Fruit fly (Drosophila melanogaster) whole organism, embryonic: ENCODE data around the gene Eig71Ei.

ENCODE experiments used
- Abd-B ChIP-seq: fragments of 200-800 bp; sonication (Bioruptor generic); optimal IDR thresholded peaks from 2 replicates; lab custom pipeline; 2018; ENCODE audit warnings: missing biosample characterization, mild to moderate bottlenecking, missing genetic modification characterization, moderate library complexity
- Asciz ChIP-seq: fragments of 200-800 bp; sonication (Bioruptor generic); optimal IDR thresholded peaks from 2 replicates; lab custom pipeline; 2017; ENCODE audit warnings: missing biosample characterization, mild to moderate bottlenecking, missing genetic modification characterization, missing genetic modification reagents
- CG10209 ChIP-seq: fragments of 200-800 bp; sonication (Bioruptor generic); optimal IDR thresholded peaks from 3 replicates; lab custom pipeline; 2017; ENCODE audit warnings: missing biosample characterization, mild to moderate bottlenecking, missing genetic modification characterization, missing genetic modification reagents
- CG1024 ChIP-seq: fragments of 200-800 bp; sonication (Bioruptor generic); IDR thresholded peaks from 2 replicates; pipeline ENCODE4 v1.3.6; 2022; ENCODE audit warnings: missing biosample characterization, missing genetic modification characterization
- CG11247 ChIP-seq: fragments of 200-800 bp; sonication (Bioruptor generic); IDR thresholded peaks from 2 replicates; pipeline ENCODE4 v1.3.6; 2022; ENCODE audit warnings: missing biosample characterization, missing genetic modification characterization
- CG11504 ChIP-seq: fragments of 200-800 bp; sonication (Bioruptor generic); optimal IDR thresholded peaks from 3 replicates; lab custom pipeline; 2019; ENCODE audit warnings: missing biosample characterization, mild to moderate bottlenecking, missing genetic modification characterization, moderate library complexity
- CG12104 ChIP-seq: fragments of 200-800 bp; sonication (Bioruptor generic); optimal IDR thresholded peaks from 3 replicates; lab custom pipeline; 2016; ENCODE audit warnings: missing biosample characterization, missing genetic modification characterization
- CG13296 ChIP-seq: fragments of 200-800 bp; sonication (Bioruptor generic); optimal IDR thresholded peaks from 3 replicates; lab custom pipeline; 2018; ENCODE audit warnings: missing biosample characterization, mild to moderate bottlenecking, missing genetic modification characterization
- CG13424 ChIP-seq: fragments of 200-800 bp; sonication (Bioruptor generic); optimal IDR thresholded peaks from 2 replicates; lab custom pipeline; 2019; ENCODE audit warnings: missing biosample characterization, mild to moderate bottlenecking, missing genetic modification characterization, moderate library complexity
- CG14710 ChIP-seq: fragments of 200-800 bp; sonication (Bioruptor generic); optimal IDR thresholded peaks from 3 replicates; lab custom pipeline; 2019; ENCODE audit warnings: missing biosample characterization, mild to moderate bottlenecking, missing genetic modification characterization, moderate library complexity
- CG15011 ChIP-seq: fragments of 200-800 bp; sonication (Bioruptor generic); optimal IDR thresholded peaks from 3 replicates; lab custom pipeline; 2018; ENCODE audit warnings: missing biosample characterization, mild to moderate bottlenecking, missing genetic modification characterization
- CG1529 ChIP-seq: fragments of 200-800 bp; sonication (Bioruptor generic); optimal IDR thresholded peaks from 3 replicates; lab custom pipeline; 2018; ENCODE audit warnings: missing biosample characterization, missing genetic modification characterization
- CG16815 ChIP-seq: fragments of 200-800 bp; sonication (Bioruptor generic); optimal IDR thresholded peaks from 3 replicates; lab custom pipeline; 2017; ENCODE audit warnings: missing biosample characterization, mild to moderate bottlenecking, missing genetic modification characterization
- CG17359 ChIP-seq: fragments of 200-800 bp; sonication (Bioruptor generic); optimal IDR thresholded peaks from 3 replicates; lab custom pipeline; 2018; ENCODE audit warnings: missing biosample characterization, mild to moderate bottlenecking, missing genetic modification characterization, moderate library complexity
- CG17361 ChIP-seq: fragments of 200-800 bp; sonication (Bioruptor generic); IDR thresholded peaks from 3 replicates; pipeline ENCODE4 v1.3.6; 2022; ENCODE audit warnings: missing biosample characterization, missing genetic modification characterization
- CG17385 ChIP-seq: fragments of 200-800 bp; sonication (Bioruptor generic); optimal IDR thresholded peaks from 3 replicates; lab custom pipeline; 2018; ENCODE audit warnings: missing biosample characterization, mild to moderate bottlenecking, missing genetic modification characterization
- CG17829 ChIP-seq: fragments of 200-800 bp; optimal IDR thresholded peaks from 2 replicates; lab custom pipeline; 2019; ENCODE audit warnings: missing biosample characterization, mild to moderate bottlenecking, missing genetic modification characterization, moderate library complexity
- CG2712 ChIP-seq: fragments of 200-800 bp; optimal IDR thresholded peaks from 3 replicates; lab custom pipeline; 2019; ENCODE audit warnings: missing biosample characterization, mild to moderate bottlenecking, missing genetic modification characterization, moderate library complexity
- CG30403 ChIP-seq: fragments of 200-800 bp; sonication (Bioruptor generic); optimal IDR thresholded peaks from 3 replicates; lab custom pipeline; 2016; ENCODE audit warnings: missing biosample characterization, missing genetic modification characterization
- CG31441 ChIP-seq: fragments of 200-800 bp; sonication (Bioruptor generic); IDR thresholded peaks from 2 replicates; pipeline ENCODE4 v1.3.6; 2022; ENCODE audit warnings: missing biosample characterization, missing genetic modification characterization
- CG3838 ChIP-seq: fragments of 200-800 bp; sonication (Bioruptor generic); optimal IDR thresholded peaks from 3 replicates; lab custom pipeline; 2016; ENCODE audit warnings: missing biosample characterization, missing genetic modification characterization
- CG4404 ChIP-seq: fragments of 200-800 bp; sonication (Bioruptor generic); IDR thresholded peaks from 2 replicates; pipeline ENCODE4 v1.3.6; 2022; ENCODE audit warnings: missing biosample characterization, missing genetic modification characterization
- CG4424 ChIP-seq: fragments of 200-800 bp; sonication (Bioruptor generic); optimal IDR thresholded peaks from 3 replicates; lab custom pipeline; 2016; ENCODE audit warnings: missing biosample characterization, missing genetic modification characterization
- CG5180 ChIP-seq: fragments of 200-800 bp; sonication (Bioruptor generic); optimal IDR thresholded peaks from 3 replicates; lab custom pipeline; 2017; ENCODE audit warnings: missing biosample characterization, missing genetic modification characterization, mild to moderate bottlenecking, moderate library complexity, missing genetic modification reagents
- CG5245 ChIP-seq: fragments of 200-800 bp; sonication (Bioruptor generic); optimal IDR thresholded peaks from 3 replicates; lab custom pipeline; 2016; ENCODE audit warnings: missing biosample characterization, missing genetic modification characterization
- CG7839 ChIP-seq: fragments of 200-800 bp; sonication (Bioruptor generic); optimal IDR thresholded peaks from 3 replicates; lab custom pipeline; 2018; ENCODE audit warnings: missing biosample characterization, mild to moderate bottlenecking, missing genetic modification characterization, moderate library complexity
- CG8478 ChIP-seq: fragments of >200 bp; optimal IDR thresholded peaks from 2 replicates; lab custom pipeline; 2018
- CG9876 ChIP-seq: fragments of 200-800 bp; sonication (Bioruptor generic); optimal IDR thresholded peaks from 2 replicates; lab custom pipeline; 2016; ENCODE audit warnings: missing biosample characterization, missing genetic modification characterization
- Chrac-16 ChIP-seq: fragments of 200-800 bp; sonication (Bioruptor generic); optimal IDR thresholded peaks from 3 replicates; lab custom pipeline; 2016; ENCODE audit warnings: missing biosample characterization, missing genetic modification characterization
- D19A ChIP-seq: fragments of 200-800 bp; optimal IDR thresholded peaks from 3 replicates; lab custom pipeline; 2019; ENCODE audit warnings: missing biosample characterization, mild to moderate bottlenecking, missing genetic modification characterization, moderate library complexity
- Dbx ChIP-seq: fragments of 200-800 bp; sonication (Bioruptor generic); IDR thresholded peaks from 3 replicates; pipeline ENCODE4 v1.3.6; 2022; ENCODE audit warnings: missing biosample characterization, missing genetic modification characterization
- Fer3 ChIP-seq: fragments of 200-800 bp; sonication (Bioruptor generic); optimal IDR thresholded peaks from 2 replicates; lab custom pipeline; 2018; ENCODE audit warnings: missing biosample characterization, mild to moderate bottlenecking, missing genetic modification characterization, moderate library complexity
- Med ChIP-seq: fragments of 200-800 bp; sonication (Bioruptor generic); peaks from one replicate; lab custom pipeline; 2016; ENCODE audit warnings: missing biosample characterization, missing genetic modification characterization, mild to moderate bottlenecking, inconsistent platforms, moderate library complexity
- Meics ChIP-seq: fragments of 200-800 bp; sonication (Bioruptor generic); optimal IDR thresholded peaks from 2 replicates; lab custom pipeline; 2017; ENCODE audit warnings: missing biosample characterization, mild to moderate bottlenecking, missing genetic modification characterization
- Usf ChIP-seq: fragments of 200-800 bp; sonication (Bioruptor generic); optimal IDR thresholded peaks from 2 replicates; lab custom pipeline; 2017; ENCODE audit warnings: missing genotype, missing biosample characterization, missing genetic modification characterization
- Xbp1 ChIP-seq: fragments of 200-800 bp; sonication (Bioruptor generic); optimal IDR thresholded peaks from 3 replicates; lab custom pipeline; 2016; ENCODE audit warnings: missing biosample characterization, mild to moderate bottlenecking, missing genetic modification characterization
- ac ChIP-seq: fragments of 200-800 bp; sonication (Bioruptor generic); optimal IDR thresholded peaks from 3 replicates; lab custom pipeline; 2017; ENCODE audit warnings: missing biosample characterization, mild to moderate bottlenecking, missing genetic modification characterization
- az2 ChIP-seq: fragments of 200-800 bp; sonication (Bioruptor generic); optimal IDR thresholded peaks from 3 replicates; lab custom pipeline; 2016; ENCODE audit warnings: missing biosample characterization, missing genetic modification characterization
- dati ChIP-seq: fragments of 200-800 bp; sonication (Bioruptor generic); IDR thresholded peaks from 2 replicates; pipeline ENCODE4 v1.3.6; 2022; ENCODE audit warnings: missing biosample characterization, missing genetic modification characterization
- ewg ChIP-seq: fragments of 200-800 bp; sonication (Bioruptor generic); optimal IDR thresholded peaks from 3 replicates; lab custom pipeline; 2017; ENCODE audit warnings: mild to moderate bottlenecking, missing biosample characterization, missing genetic modification reagents, missing genetic modification characterization
- exex ChIP-seq: fragments of 200-800 bp; sonication (Bioruptor generic); optimal IDR thresholded peaks from 4 replicates; lab custom pipeline; 2018; ENCODE audit warnings: missing biosample characterization, mild to moderate bottlenecking, missing genetic modification characterization, moderate library complexity
- fd102C ChIP-seq: fragments of 200-800 bp; sonication (Bioruptor generic); optimal IDR thresholded peaks from 2 replicates; lab custom pipeline; 2018; ENCODE audit warnings: missing biosample characterization, mild to moderate bottlenecking, missing genetic modification characterization, moderate library complexity
- grau ChIP-seq: fragments of 200-800 bp; optimal IDR thresholded peaks from 3 replicates; lab custom pipeline; 2019; ENCODE audit warnings: missing biosample characterization, mild to moderate bottlenecking, missing genetic modification characterization, moderate library complexity
- gsb-n ChIP-seq: fragments of 200-800 bp; sonication (Bioruptor generic); optimal IDR thresholded peaks from 3 replicates; lab custom pipeline; 2018; ENCODE audit warnings: missing biosample characterization, mild to moderate bottlenecking, missing genetic modification characterization
- h ChIP-seq: fragments of >200 bp; optimal IDR thresholded peaks from 2 replicates; lab custom pipeline; 2017
- jigr1 ChIP-seq: fragments of 200-800 bp; sonication (Bioruptor generic); IDR thresholded peaks from 3 replicates; pipeline ENCODE4 v1.3.6; 2022; ENCODE audit warnings: missing biosample characterization, missing genetic modification characterization
- nerfin-1 ChIP-seq: fragments of 200-800 bp; sonication (Bioruptor generic); optimal IDR thresholded peaks from 3 replicates; lab custom pipeline; 2019; ENCODE audit warnings: missing biosample characterization, mild to moderate bottlenecking, missing genetic modification characterization, moderate library complexity
- otp ChIP-seq: fragments of 200-800 bp; sonication (Bioruptor generic); IDR thresholded peaks from 3 replicates; pipeline ENCODE4, ENCODE4 v1.3.6; 2022; ENCODE audit warnings: missing biosample characterization, missing genetic modification characterization
- peb ChIP-seq: fragments of 200-800 bp; sonication (Bioruptor generic); IDR thresholded peaks from 2 replicates; pipeline ENCODE4 v1.3.6; 2022; ENCODE audit warnings: missing biosample characterization, missing genetic modification characterization
- phol ChIP-seq: fragments of 200-800 bp; sonication (Bioruptor generic); optimal IDR thresholded peaks from 3 replicates; lab custom pipeline; 2018; ENCODE audit warnings: missing biosample characterization, mild to moderate bottlenecking, missing genetic modification characterization, moderate library complexity
- sens-2 ChIP-seq: fragments of 200-800 bp; sonication (Bioruptor generic); IDR thresholded peaks from 2 replicates; pipeline ENCODE4 v1.3.6; 2022; ENCODE audit warnings: missing biosample characterization, missing genetic modification characterization
- vfl ChIP-seq: fragments of 200-800 bp; sonication (Bioruptor generic); optimal IDR thresholded peaks from 2 replicates; lab custom pipeline; 2016; ENCODE audit warnings: missing biosample characterization, missing genetic modification characterization

Eig71Ei gene

dm6 chr3L:15672800-15673199, 13.3 kb downstream of the Eig71Ei start (continued):
- TF ChIP-seq CG4404 (GFP tag; lab: Robert Waterston, UW), result peak; percentile 29; the same call in 1 of the 2 replicates
- TF ChIP-seq CG13296 (GFP tag; lab: Kevin White, UChicago), result no peak
- peak; percentile 51 for TF ChIP-seq grau (tag; lab: Kevin White, UChicago)
- TF ChIP-seq otp, result 0 out of 3 replicates have a peak, but pooled peaks have one; percentile 15
- TF ChIP-seq peb (GFP tag; lab: Robert Waterston, UW), result no peak
- peak; percentile 77 for TF ChIP-seq Med (GFP tag; lab: Kevin White, UChicago)
- TF ChIP-seq CG17359, result peak; percentile 11
- TF ChIP-seq ewg, result no peak
- peak; percentile 14 for TF ChIP-seq CG30403
- no peak for TF ChIP-seq CG5180 (GFP tag; lab: Kevin White, UChicago)
- 0 out of 2 replicates have a peak, but pooled peaks have one; percentile 19 for TF ChIP-seq dati (GFP tag; lab: Robert Waterston, UW)
- no peak for TF ChIP-seq Abd-B
- TF ChIP-seq CG8478 (lab: Kevin White, UChicago), result no peak
- peak; percentile 36 for TF ChIP-seq fd102C (GFP tag; lab: Kevin White, UChicago)
- peak; percentile 9 for TF ChIP-seq CG5245 (GFP tag; lab: Kevin White, UChicago)
- peak; percentile 11 for TF ChIP-seq CG10209
- no peak for TF ChIP-seq exex (tag; lab: Kevin White, UChicago)
- no peak for TF ChIP-seq vfl (GFP tag; lab: Kevin White, UChicago)
- peak; percentile 43 for TF ChIP-seq CG4424 (GFP tag; lab: Kevin White, UChicago)
- no peak for TF ChIP-seq CG1024 (GFP tag; lab: Robert Waterston, UW)
- TF ChIP-seq Chrac-16 (GFP tag; lab: Kevin White, UChicago), result peak; percentile 30
- peak; percentile 48 for TF ChIP-seq phol (tag; lab: Kevin White, UChicago)
- no peak for TF ChIP-seq sens-2 (GFP tag; lab: Robert Waterston, UW)
- TF ChIP-seq Dbx (GFP tag; lab: Robert Waterston, UW), result no peak
- TF ChIP-seq Asciz (GFP tag; lab: Kevin White, UChicago), result peak; percentile 30
- no peak for TF ChIP-seq h (lab: Kevin White, UChicago)
- no peak for TF ChIP-seq ac
- peak; percentile 51 for TF ChIP-seq gsb-n (tag; lab: Kevin White, UChicago)
- no peak for TF ChIP-seq nerfin-1
- TF ChIP-seq Fer3 (tag; lab: Kevin White, UChicago), result no peak
- no peak for TF ChIP-seq CG3838 (GFP tag; lab: Kevin White, UChicago)
- TF ChIP-seq az2 (GFP tag; lab: Kevin White, UChicago), result peak; percentile 43
- TF ChIP-seq CG17829 (tag; lab: Kevin White, UChicago), result peak; percentile 61
- TF ChIP-seq CG31441 (GFP tag; lab: Robert Waterston, UW), result peak; percentile 58
- peak; percentile 72 for TF ChIP-seq CG2712
- peak; percentile 55 for TF ChIP-seq CG14710 (tag; lab: Kevin White, UChicago)
- no peak for TF ChIP-seq Usf (GFP tag; lab: Kevin White, UChicago)
- TF ChIP-seq CG11504 (tag; lab: Kevin White, UChicago), result peak; percentile 44
- TF ChIP-seq Meics, result no peak
- TF ChIP-seq CG17361 (GFP tag; lab: Robert Waterston, UW), result peak; percentile 55; the same call in 2 of the 3 replicates
- TF ChIP-seq CG13424 (tag; lab: Kevin White, UChicago), result peak; percentile 29
- TF ChIP-seq CG12104 (GFP tag; lab: Kevin White, UChicago), result peak; percentile 5
- TF ChIP-seq CG17385 (GFP tag; lab: Kevin White, UChicago), result no peak
- no peak for TF ChIP-seq CG11247
- peak; percentile 36 for TF ChIP-seq CG16815 (GFP tag; lab: Kevin White, UChicago)
- TF ChIP-seq jigr1 (GFP tag; lab: Robert Waterston, UW), result no peak
- TF ChIP-seq Xbp1 (GFP tag; lab: Kevin White, UChicago), result peak; percentile 21
- TF ChIP-seq CG7839 (tag; lab: Kevin White, UChicago), result peak; percentile 29
- peak; percentile 13 for TF ChIP-seq CG1529 (GFP tag; lab: Kevin White, UChicago)
- no peak for TF ChIP-seq CG15011
- TF ChIP-seq CG9876 (GFP tag; lab: Kevin White, UChicago), result no peak
- TF ChIP-seq D19A (tag; lab: Kevin White, UChicago), result peak; percentile 60
